Fruit fly (Drosophila melanogaster): ENCODE data around the gene strat.

strat gene

DNA sequence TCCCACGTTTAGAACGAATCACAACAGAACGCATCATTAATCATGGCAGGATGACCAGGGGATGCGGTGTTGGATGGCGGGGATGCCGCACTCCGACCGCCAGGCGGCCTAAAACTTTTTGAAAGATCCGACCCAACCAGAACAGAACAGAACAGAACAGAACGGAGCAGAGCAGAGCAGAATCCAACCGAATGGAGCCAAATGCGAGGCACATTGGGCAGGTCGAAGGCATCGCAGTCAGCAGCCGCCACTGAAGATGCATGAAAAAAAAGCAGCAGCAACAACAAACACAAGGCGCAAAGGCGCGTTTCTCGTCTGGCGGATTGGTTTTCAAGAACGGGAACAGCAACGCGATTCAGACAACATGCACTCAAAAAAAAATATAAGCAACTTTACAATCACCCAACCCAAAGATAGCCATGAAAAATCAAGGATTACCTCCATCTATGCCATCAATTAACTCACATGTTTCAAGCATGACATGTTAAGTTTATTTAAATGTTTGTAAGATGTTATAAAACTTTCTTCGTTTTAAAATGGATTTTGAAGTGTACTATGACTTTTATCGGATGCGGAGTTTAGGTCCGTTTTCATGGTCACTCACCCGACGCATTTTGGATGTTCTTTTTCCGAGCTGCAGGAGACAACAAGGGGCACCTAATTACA, 40.6 kb upstream of the strat start (continued):
- TF ChIP-seq CG9817 (tag; optimal IDR thresholded peaks at IDR 0.05) = no peak
- TF ChIP-seq CG11695 (GFP tag; IDR thresholded peaks at IDR 0.05) = peak; percentile 67; the same call in 1 of the 3 replicates
- no peak for TF ChIP-seq wdn (GFP tag; IDR thresholded peaks at IDR 0.05)
- no peak for TF ChIP-seq zen2 (GFP tag; IDR thresholded peaks at IDR 0.05; ENCODE audit: partially characterized antibody)
- TF ChIP-seq gro (GFP tag; optimal IDR thresholded peaks at IDR 0.05) = peak; percentile 13
- TF ChIP-seq CG18764 (GFP tag; optimal IDR thresholded peaks at IDR 0.05) = peak; percentile 24
- no peak for TF ChIP-seq CG12071 (GFP tag; optimal IDR thresholded peaks at IDR 0.05)
- peak; percentile 82 for TF ChIP-seq CG17328 (GFP tag; IDR thresholded peaks at IDR 0.05)
- TF ChIP-seq crol (GFP tag; IDR thresholded peaks at IDR 0.05) = peak; percentile 32; the same call in 1 of the 2 replicates
- TF ChIP-seq tgo (GFP tag; IDR thresholded peaks at IDR 0.05) = peak; percentile 33; the same call in 1 of the 3 replicates
- no peak for TF ChIP-seq btn (GFP tag; optimal IDR thresholded peaks at IDR 0.05)
- peak; percentile 46; the same call in 1 of the 4 replicates for TF ChIP-seq Gug (GFP tag; IDR thresholded peaks at IDR 0.05)
- no peak for TF ChIP-seq usp (GFP tag; optimal IDR thresholded peaks at IDR 0.05)
- peak; percentile 79 for TF ChIP-seq Ets65A (GFP tag)
- peak; percentile 64 for TF ChIP-seq CG8290 (GFP tag; optimal IDR thresholded peaks at IDR 0.05)
- TF ChIP-seq CG8290 (tag; optimal IDR thresholded peaks at IDR 0.05) = no peak
- peak; percentile 62 for TF ChIP-seq CG30403 (GFP tag; optimal IDR thresholded peaks at IDR 0.05)
- no peak for TF ChIP-seq Dp (GFP tag; optimal IDR thresholded peaks at IDR 0.05)
- peak; percentile 55 for TF ChIP-seq CG3407 (GFP tag; optimal IDR thresholded peaks at IDR 0.05)
- peak; percentile 24 for TF ChIP-seq ATbp (GFP tag; optimal IDR thresholded peaks at IDR 0.05)
- TF ChIP-seq CG1233 (GFP tag; optimal IDR thresholded peaks at IDR 0.05) = peak; percentile 57
- TF ChIP-seq Doc2 (GFP tag; IDR thresholded peaks at IDR 0.05) = no peak
- TF ChIP-seq dati (GFP tag; IDR thresholded peaks at IDR 0.05) = peak; percentile 36; the same call in 1 of the 2 replicates
- no peak for TF ChIP-seq Hr39 (optimal IDR thresholded peaks at IDR 0.05)
- no peak for TF ChIP-seq cg (GFP tag; optimal IDR thresholded peaks at IDR 0.05)
- 0 out of 3 replicates have a peak, but pooled peaks have one; percentile 34 for TF ChIP-seq so (GFP tag; IDR thresholded peaks at IDR 0.05)
- no peak for TF ChIP-seq Dll (GFP tag; IDR thresholded peaks at IDR 0.05; ENCODE audit: partially characterized antibody)
- TF ChIP-seq CG14667 (GFP tag; IDR thresholded peaks at IDR 0.05) = no peak
- TF ChIP-seq CrebB (tag; optimal IDR thresholded peaks at IDR 0.05) = no peak
- peak; percentile 82 for TF ChIP-seq ara (GFP tag; IDR thresholded peaks at IDR 0.05)
- peak; percentile 80 for TF ChIP-seq CG10267 (tag; optimal IDR thresholded peaks at IDR 0.05)
- TF ChIP-seq Fer2 (tag; optimal IDR thresholded peaks at IDR 0.05) = no peak
- peak; percentile 50; the same call in 1 of the 3 replicates for TF ChIP-seq ken (GFP tag; IDR thresholded peaks at IDR 0.05)
- TF ChIP-seq lilli (GFP tag; optimal IDR thresholded peaks at IDR 0.05) = peak; percentile 54
- TF ChIP-seq CG1792 (GFP tag; optimal IDR thresholded peaks at IDR 0.05) = no peak
- peak; percentile 52 for TF ChIP-seq org-1 (GFP tag; optimal IDR thresholded peaks at IDR 0.05)
- no peak for TF ChIP-seq NK7.1 (GFP tag; optimal IDR thresholded peaks at IDR 0.05)
- peak; percentile 55; the same call in 1 of the 2 replicates for TF ChIP-seq CG4730 (GFP tag; IDR thresholded peaks at IDR 0.05)
- no peak for TF ChIP-seq CG42726 (GFP tag; IDR thresholded peaks at IDR 0.05; ENCODE audit: partially characterized antibody)
- TF ChIP-seq dan (GFP tag; IDR thresholded peaks at IDR 0.05) = peak; percentile 40; the same call in 1 of the 2 replicates
- no peak for TF ChIP-seq hbn (GFP tag; IDR thresholded peaks at IDR 0.05; ENCODE audit: partially characterized antibody)
- peak; percentile 95 for TF ChIP-seq dmrt11E (tag; optimal IDR thresholded peaks at IDR 0.05)
- TF ChIP-seq prd (optimal IDR thresholded peaks at IDR 0.05) = no peak
- peak; percentile 82; the same call in 2 of the 3 replicates for TF ChIP-seq prd (GFP tag; IDR thresholded peaks at IDR 0.05)
- TF ChIP-seq slou (GFP tag; optimal IDR thresholded peaks at IDR 0.05) = no peak
- no peak for TF ChIP-seq YL-1 (GFP tag; optimal IDR thresholded peaks at IDR 0.05)
- no peak for TF ChIP-seq sd (tag; optimal IDR thresholded peaks at IDR 0.05)
- peak; percentile 24 for TF ChIP-seq CG1647 (GFP tag; optimal IDR thresholded peaks at IDR 0.05)
- peak; percentile 60 for TF ChIP-seq Xbp1 (GFP tag; optimal IDR thresholded peaks at IDR 0.05)
- TF ChIP-seq CG7839 (tag; optimal IDR thresholded peaks at IDR 0.05) = peak; percentile 74
- peak; percentile 17 for TF ChIP-seq maf-S (GFP tag; optimal IDR thresholded peaks at IDR 0.05)

Measured in whole organism, embryonic.